Worm (Caenorhabditis elegans): Measurements from ENCODE around the gene ZK792.5.

DNA sequence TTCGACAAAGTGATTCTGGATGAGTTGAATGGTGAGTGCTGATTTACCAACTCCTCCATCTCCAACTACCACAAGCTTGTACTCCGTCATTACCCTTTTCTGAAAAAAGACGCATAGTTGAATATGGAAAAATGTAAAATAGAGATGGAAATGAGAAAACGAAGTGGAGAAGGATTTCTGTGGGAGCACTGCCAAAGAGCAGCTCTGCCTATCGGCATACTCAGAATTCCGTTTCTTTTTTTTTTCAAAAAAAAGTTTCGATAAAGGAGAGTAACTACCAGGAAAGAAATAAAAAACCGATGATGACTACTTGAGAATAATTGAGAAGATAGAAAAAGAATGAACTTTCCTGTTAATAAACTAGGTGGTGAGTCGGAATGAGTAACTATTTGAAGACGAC, 3.1 kb upstream of the ZK792.5 start, which contains the start of gene let-60:
- no peak for TF ChIP-seq pha-4 (tag; optimal IDR thresholded peaks at IDR 0.05)
- no peak for TF ChIP-seq ceh-22 (tag; optimal IDR thresholded peaks at IDR 0.05)
- TF ChIP-seq T23F11.4 (GFP tag; optimal IDR thresholded peaks at IDR 0.05) = no peak
- TF ChIP-seq ceh-18 (tag; optimal IDR thresholded peaks at IDR 0.05) = no peak
